Worm (Caenorhabditis elegans) whole organism, late embryonic: Measurements from ENCODE around the gene osm-10.

Source experiments
- F13H6.1 ChIP-seq: sonication (generic microtip); optimal IDR thresholded peaks from 2 replicates; lab custom pipeline; 2016; ENCODE audit warnings: missing genetic modification characterization, missing compliant biosample characterization
- K02D7.2 ChIP-seq: sonication (generic microtip); optimal IDR thresholded peaks from 2 replicates; lab custom pipeline; 2017; ENCODE audit warnings: mild to moderate bottlenecking, missing genetic modification characterization, missing compliant biosample characterization
- ama-1 ChIP-seq: fragments of 150-350 bp; optimal IDR thresholded peaks from 2 replicates; lab custom pipeline; 2014
- ceh-14 ChIP-seq: sonication (generic microtip); optimal IDR thresholded peaks from 2 replicates; lab custom pipeline; 2016; ENCODE audit warnings: missing genotype, missing genetic modification characterization, missing compliant biosample characterization
- ceh-30 ChIP-seq: fragments of 150-350 bp; optimal IDR thresholded peaks from 2 replicates; lab custom pipeline; 2014; ENCODE audit warnings: missing biosample characterization, missing genetic modification characterization
- ceh-31 ChIP-seq: sonication (generic microtip); optimal IDR thresholded peaks from 2 replicates; lab custom pipeline; 2016; ENCODE audit warnings: missing genetic modification characterization, missing compliant biosample characterization
- ceh-45 ChIP-seq: fragments of 200-800 bp; sonication (Bioruptor generic); IDR thresholded peaks from 2 replicates; pipeline ENCODE4 v1.3.6; 2022; ENCODE audit warnings: missing genetic modification reagents, missing genetic modification characterization, missing compliant biosample characterization
- ets-4 ChIP-seq: sonication (generic microtip); optimal IDR thresholded peaks from 2 replicates; lab custom pipeline; 2016; ENCODE audit warnings: missing genetic modification characterization, missing compliant biosample characterization
- fax-1 ChIP-seq: sonication (generic microtip); optimal IDR thresholded peaks from 2 replicates; lab custom pipeline; 2016; ENCODE audit warnings: missing genotype, missing genetic modification characterization, missing compliant biosample characterization
- nhr-11 ChIP-seq: fragments of 150-350 bp; optimal IDR thresholded peaks from 2 replicates; lab custom pipeline; 2014; ENCODE audit warnings: missing biosample characterization, missing genetic modification characterization
- npax-4 ChIP-seq: sonication (generic microtip); optimal IDR thresholded peaks from 2 replicates; lab custom pipeline; 2016; ENCODE audit warnings: missing genetic modification characterization, missing compliant biosample characterization
- pha-4 ChIP-seq: fragments of 150-350 bp; optimal IDR thresholded peaks from 2 replicates; lab custom pipeline; 2018; ENCODE audit warnings: missing biosample characterization, missing genetic modification reagents, missing genetic modification characterization
- rnt-1 ChIP-seq: sonication (generic microtip); optimal IDR thresholded peaks from 2 replicates; lab custom pipeline; 2016; ENCODE audit warnings: missing genetic modification characterization, missing compliant biosample characterization
- sox-4 ChIP-seq: sonication (generic microtip); optimal IDR thresholded peaks from 2 replicates; lab custom pipeline; 2017; ENCODE audit warnings: mild to moderate bottlenecking, missing genetic modification characterization, inconsistent platforms, missing compliant biosample characterization

- TF ChIP-seq nhr-11 (tag; lab: Kevin White, UChicago) (no peak), ama-1 (lab: Kevin White, UChicago) (no peak), ceh-14 (tag; lab: Kevin White, UChicago) (no peak), ceh-30 (tag; lab: Kevin White, UChicago) (no peak), F13H6.1 (tag; lab: Kevin White, UChicago) (no peak), rnt-1 (tag; lab: Kevin White, UChicago) (no peak), npax-4 (tag; lab: Kevin White, UChicago) (no peak), ceh-45 (GFP tag; lab: Robert Waterston, UW) (no peak), pha-4 (no peak), ceh-31 (no peak), K02D7.2 (tag; lab: Kevin White, UChicago) (no peak), fax-1 (tag; lab: Kevin White, UChicago) (no peak), sox-4 (tag; lab: Kevin White, UChicago) (no peak), ets-4 (tag; lab: Kevin White, UChicago) (no peak)
Measured at ce11 chrIII:7291216-7291615, 48.1 kb downstream of the osm-10 start.
